Worm (Caenorhabditis elegans): ENCODE results near the gene R12H7.4.

ce11 chrX:13226614-13227096 is 9.8 kb downstream of the R12H7.4 start, which contains the start of gene skr-21:
- TF ChIP-seq dao-5 (tag; optimal IDR thresholded peaks at IDR 0.05): no peak
- no peak for TF ChIP-seq W03F9.2 (tag; optimal IDR thresholded peaks at IDR 0.05)

Data from whole organism, L4/young adult.